Worm (Caenorhabditis elegans) whole organism, L3 larva: ENCODE measurements around the gene ZK1248.17.
A peak's percentile ranks its signal among the peaks of the same experiment; 100 is the strongest.

ENCODE experiments used
- R02D3.7 ChIP-seq: fragments of 150-350 bp; optimal IDR thresholded peaks from 2 replicates; lab custom pipeline; 2014; ENCODE audit warnings: missing biosample characterization, missing genetic modification characterization
- ZK546.5 ChIP-seq: sonication (generic microtip); optimal IDR thresholded peaks from 2 replicates; lab custom pipeline; 2017; ENCODE audit warnings: missing biosample characterization, missing genetic modification characterization
- ama-1 ChIP-seq: fragments of 150-350 bp; optimal IDR thresholded peaks from 2 replicates; lab custom pipeline; 2018
- ceh-16 ChIP-seq: sonication (generic microtip); optimal IDR thresholded peaks from 2 replicates; lab custom pipeline; 2017; ENCODE audit warnings: missing biosample characterization, missing genetic modification characterization
- ceh-82 ChIP-seq: fragments of 150-350 bp; optimal IDR thresholded peaks from 2 replicates; lab custom pipeline; 2014; ENCODE audit warnings: missing biosample characterization, missing genetic modification characterization
- ceh-9 ChIP-seq: sonication (generic microtip); optimal IDR thresholded peaks from 2 replicates; lab custom pipeline; 2018; ENCODE audit warnings: missing biosample characterization, missing genetic modification characterization
- daf-12 ChIP-seq: fragments of 150-350 bp; optimal IDR thresholded peaks from 2 replicates; lab custom pipeline; 2014; ENCODE audit warnings: missing biosample characterization, missing genetic modification reagents, missing genetic modification characterization
- egl-27 ChIP-seq: sonication (generic microtip); optimal IDR thresholded peaks from 4 replicates; lab custom pipeline; 2017; ENCODE audit warnings: missing biosample characterization, missing genetic modification reagents, missing genetic modification characterization
- egl-5 ChIP-seq: fragments of 150-350 bp; optimal IDR thresholded peaks from 2 replicates; lab custom pipeline; 2017; ENCODE audit warnings: missing biosample characterization, missing genetic modification reagents, missing genetic modification characterization, inconsistent platforms
- elt-1 ChIP-seq: fragments of 150-350 bp; optimal IDR thresholded peaks from 2 replicates; lab custom pipeline; 2014; ENCODE audit warnings: missing biosample characterization, missing genetic modification characterization
- elt-2 ChIP-seq: sonication (generic microtip); optimal IDR thresholded peaks from 2 replicates; lab custom pipeline; 2016; ENCODE audit warnings: missing genetic modification reagents, mild to moderate bottlenecking, missing genetic modification characterization, missing compliant biosample characterization
- elt-3 ChIP-seq, 3 experiments: fragments of 150-350 bp in 1 of 3; sonication (generic microtip) in 2 of 3; optimal IDR thresholded peaks; 2 replicates in 2 of 3; 4 replicates in 1 of 3; lab custom pipeline; 2014 to 2017; ENCODE audit warnings: missing biosample characterization in 3 of 3, missing genetic modification characterization in 3 of 3
- eor-1 ChIP-seq, 2 experiments: fragments of 150-350 bp; optimal IDR thresholded peaks; 2 replicates each; lab custom pipeline; 2014 to 2018; ENCODE audit warnings: missing biosample characterization in 2 of 2, missing genetic modification characterization in 2 of 2
- fkh-10 ChIP-seq: sonication (generic microtip); optimal IDR thresholded peaks from 2 replicates; lab custom pipeline; 2017; ENCODE audit warnings: missing biosample characterization, missing genetic modification reagents, missing genetic modification characterization
- fkh-2 ChIP-seq: fragments of 150-350 bp; optimal IDR thresholded peaks from 2 replicates; lab custom pipeline; 2014; ENCODE audit warnings: missing biosample characterization, missing genetic modification reagents, missing genetic modification characterization
- fos-1 ChIP-seq: fragments of 150-350 bp; optimal IDR thresholded peaks from 2 replicates; lab custom pipeline; 2014; ENCODE audit warnings: missing biosample characterization, missing genetic modification characterization
- hmg-11 ChIP-seq: sonication (generic microtip); optimal IDR thresholded peaks from 2 replicates; lab custom pipeline; 2016; ENCODE audit warnings: missing genetic modification characterization, missing compliant biosample characterization
- jun-1 ChIP-seq: fragments of 150-350 bp; optimal IDR thresholded peaks from 2 replicates; lab custom pipeline; 2014; ENCODE audit warnings: missing biosample characterization, missing genetic modification reagents, missing genetic modification characterization
- lin-15B ChIP-seq: fragments of 150-350 bp; optimal IDR thresholded peaks from 2 replicates; lab custom pipeline; 2014; ENCODE audit warnings: missing biosample characterization, missing genetic modification characterization
- lin-39 ChIP-seq: fragments of 150-350 bp; optimal IDR thresholded peaks from 2 replicates; lab custom pipeline; 2018; ENCODE audit warnings: missing biosample characterization, missing genetic modification reagents, missing genetic modification characterization
- lsy-12 ChIP-seq: sonication (generic microtip); optimal IDR thresholded peaks from 2 replicates; lab custom pipeline; 2016; ENCODE audit warnings: mild to moderate bottlenecking, missing genetic modification characterization, missing compliant biosample characterization
- mml-1 ChIP-seq: fragments of 150-350 bp; sonication (generic microtip); optimal IDR thresholded peaks from 3 replicates; lab custom pipeline; 2014; ENCODE audit warnings: missing biosample characterization, missing genetic modification characterization
- nfya-1 ChIP-seq: sonication (generic microtip); optimal IDR thresholded peaks from 2 replicates; lab custom pipeline; 2017; ENCODE audit warnings: missing genetic modification characterization, mild to moderate bottlenecking, missing compliant biosample characterization, antibody characterized with exemption, moderate library complexity; ENCODE audit not compliant: insufficient read depth
- nhr-11 ChIP-seq: fragments of 150-350 bp; optimal IDR thresholded peaks from 2 replicates; lab custom pipeline; 2014; ENCODE audit warnings: missing biosample characterization, missing genetic modification characterization
- nhr-23 ChIP-seq: fragments of 150-350 bp; optimal IDR thresholded peaks from 2 replicates; lab custom pipeline; 2014; ENCODE audit warnings: missing biosample characterization, missing genetic modification reagents, missing genetic modification characterization
- nhr-237 ChIP-seq: fragments of 150-350 bp; optimal IDR thresholded peaks from 2 replicates; lab custom pipeline; 2014; ENCODE audit warnings: missing biosample characterization, missing genetic modification characterization
- nhr-25 ChIP-seq: sonication (generic microtip); optimal IDR thresholded peaks from 2 replicates; lab custom pipeline; 2017; ENCODE audit warnings: missing biosample characterization, missing genetic modification characterization
- nhr-28 ChIP-seq: fragments of 150-350 bp; optimal IDR thresholded peaks from 2 replicates; lab custom pipeline; 2014; ENCODE audit warnings: missing biosample characterization, missing genetic modification characterization
- nhr-43 ChIP-seq: sonication (generic microtip); optimal IDR thresholded peaks from 2 replicates; lab custom pipeline; 2016; ENCODE audit warnings: mild to moderate bottlenecking, missing genetic modification characterization, missing compliant biosample characterization; ENCODE audit not compliant: poor library complexity, severe bottlenecking
- nhr-67 ChIP-seq: fragments of 150-350 bp; optimal IDR thresholded peaks from 2 replicates; lab custom pipeline; 2014; ENCODE audit warnings: missing biosample characterization, missing genetic modification characterization
- nhr-76 ChIP-seq: fragments of 150-350 bp; sonication (generic microtip); optimal IDR thresholded peaks from 5 replicates; lab custom pipeline; 2014; ENCODE audit warnings: missing biosample characterization, missing genetic modification characterization
- nhr-77 ChIP-seq: fragments of 150-350 bp; optimal IDR thresholded peaks from 2 replicates; lab custom pipeline; 2014; ENCODE audit warnings: missing biosample characterization, missing genetic modification characterization
- pha-4 ChIP-seq: fragments of 150-350 bp; optimal IDR thresholded peaks from 2 replicates; lab custom pipeline; 2014; ENCODE audit warnings: missing biosample characterization, missing genetic modification reagents, missing genetic modification characterization
- pqm-1 ChIP-seq: fragments of 150-350 bp; optimal IDR thresholded peaks from 2 replicates; lab custom pipeline; 2017; ENCODE audit warnings: missing biosample characterization, missing genetic modification characterization, inconsistent platforms
- sea-2 ChIP-seq: fragments of 150-350 bp; sonication (generic microtip); optimal IDR thresholded peaks from 4 replicates; lab custom pipeline; 2014; ENCODE audit warnings: missing biosample characterization, missing genetic modification reagents, missing genetic modification characterization
- skn-1 ChIP-seq: fragments of 150-350 bp; optimal IDR thresholded peaks from 2 replicates; lab custom pipeline; 2014; ENCODE audit warnings: missing biosample characterization, missing genetic modification characterization
- snpc-4 ChIP-seq: fragments of 150-350 bp; optimal IDR thresholded peaks from 2 replicates; lab custom pipeline; 2014; ENCODE audit warnings: missing biosample characterization, missing genetic modification characterization
- tbx-2 ChIP-seq: sonication (generic microtip); optimal IDR thresholded peaks from 2 replicates; lab custom pipeline; 2016; ENCODE audit warnings: mild to moderate bottlenecking, missing genetic modification characterization, missing compliant biosample characterization
- unc-39 ChIP-seq: sonication (generic microtip); optimal IDR thresholded peaks from 4 replicates; lab custom pipeline; 2017; ENCODE audit warnings: missing biosample characterization, missing genetic modification characterization
- unc-62 ChIP-seq: fragments of 150-350 bp; sonication (generic microtip); optimal IDR thresholded peaks from 4 replicates; lab custom pipeline; 2014; ENCODE audit warnings: missing biosample characterization, missing genetic modification reagents, missing genetic modification characterization
- zag-1 ChIP-seq: fragments of 150-350 bp; optimal IDR thresholded peaks from 2 replicates; lab custom pipeline; 2014; ENCODE audit warnings: missing biosample characterization, missing genetic modification characterization
- ztf-11 ChIP-seq: fragments of 150-350 bp; optimal IDR thresholded peaks from 2 replicates; lab custom pipeline; 2014; ENCODE audit warnings: missing biosample characterization, missing genetic modification characterization

Gene ZK1248.17

ce11 chrII:5841866-5842265 lies 3.5 kb downstream of the ZK1248.17 start, which contains the start of gene nep-25:
Gene nep-25, plus strand, starts transcription at chrII:5842240.
- TF ChIP-seq daf-12 (no peak), lin-15B (tag; lab: Kevin White, UChicago) (no peak), mml-1 (no peak), zag-1 (tag; lab: Kevin White, UChicago) (no peak), fkh-2 (tag; lab: Kevin White, UChicago) (no peak), elt-1 (no peak), elt-3 (tag; optimal IDR thresholded peaks at IDR 0.05; lab: Kevin White, UChicago) (no peak)

ce11 chrII:5841053-5841547 lies 4.2 kb downstream of the ZK1248.17 start, which contains the start of gene lec-5:
Gene lec-5, minus strand, starts transcription at chrII:5841103.
- TF ChIP-seq lin-39 (tag; lab: Kevin White, UChicago) = peak; percentile 9
- no peak for TF ChIP-seq elt-2 (tag; lab: Kevin White, UChicago)

ce11 chrII:5839227-5839626 lies 6.1 kb downstream of the ZK1248.17 start, which contains the start of gene ZK1248.19:
Gene ZK1248.19, minus strand, starts transcription at chrII:5839414.
- TF ChIP-seq ceh-9 (no peak), skn-1 (tag; lab: Kevin White, UChicago) (no peak), elt-2 (tag; lab: Kevin White, UChicago) (no peak), hmg-11 (tag; lab: Kevin White, UChicago) (peak; percentile 42), ama-1 (lab: Kevin White, UChicago) (peak; percentile 6), snpc-4 (tag; lab: Kevin White, UChicago) (peak; percentile 0), R02D3.7 (tag; lab: Kevin White, UChicago) (peak; percentile 88), pha-4 (tag; lab: Kevin White, UChicago) (peak; percentile 25), nfya-1 (tag; lab: Kevin White, UChicago) (peak; percentile 28), elt-1 (no peak), lin-15B (tag; lab: Kevin White, UChicago) (peak; percentile 4), lsy-12 (tag; lab: Kevin White, UChicago) (no peak)
- TF ChIP-seq, all 47 proteins: peak for 7

- TF ChIP-seq nhr-28 (tag; lab: Kevin White, UChicago) (no peak), nhr-23 (tag; lab: Kevin White, UChicago) (no peak)
- TF ChIP-seq, all 47 proteins: peak for 0
Observed at ce11 chrII:5838453-5838852, 6.9 kb downstream of the ZK1248.17 start, which contains the start of gene ZK1248.15. Gene ZK1248.15, minus strand, starts transcription at chrII:5838553.

- TF ChIP-seq ceh-82 (tag; lab: Kevin White, UChicago) (no peak), nhr-11 (tag; lab: Kevin White, UChicago) (no peak), elt-3 (tag; optimal IDR thresholded peaks at IDR 0.05; lab: Kevin White, UChicago) (no peak), ZK546.5 (no peak), ceh-16 (tag; lab: Kevin White, UChicago) (no peak), fos-1 (tag; lab: Kevin White, UChicago) (no peak), daf-12 (no peak), hmg-11 (tag; lab: Kevin White, UChicago) (no peak), elt-2 (tag; lab: Kevin White, UChicago) (peak; percentile 47), nhr-67 (no peak), eor-1 (tag; optimal IDR thresholded peaks at IDR 0.05; lab: Kevin White, UChicago) (no peak), lin-15B (tag; lab: Kevin White, UChicago) (peak; percentile 52), ama-1 (lab: Kevin White, UChicago) (no peak), fkh-10 (peak; percentile 22), nhr-77 (tag; lab: Kevin White, UChicago) (no peak), ztf-11 (tag; lab: Kevin White, UChicago) (no peak), ceh-9 (no peak), egl-27 (tag; lab: Kevin White, UChicago) (no peak), nhr-43 (tag; lab: Kevin White, UChicago) (no peak), skn-1 (tag; lab: Kevin White, UChicago) (no peak), sea-2 (GFP tag; lab: Kevin White, UChicago) (no peak), unc-62 (GFP tag; lab: Kevin White, UChicago) (no peak), tbx-2 (tag; lab: Kevin White, UChicago) (no peak), unc-39 (tag; lab: Kevin White, UChicago) (no peak), elt-1 (no peak), pha-4 (tag; lab: Kevin White, UChicago) (peak; percentile 72), snpc-4 (tag; lab: Kevin White, UChicago) (peak; percentile 29), nhr-237 (tag; lab: Kevin White, UChicago) (no peak), jun-1 (tag; lab: Kevin White, UChicago) (no peak), nhr-76 (tag; lab: Kevin White, UChicago) (no peak), lsy-12 (tag; lab: Kevin White, UChicago) (no peak), zag-1 (tag; lab: Kevin White, UChicago) (no peak), mml-1 (no peak), nhr-25 (tag; lab: Kevin White, UChicago) (no peak), egl-5 (tag; lab: Kevin White, UChicago) (no peak), pqm-1 (tag; lab: Kevin White, UChicago) (no peak), fkh-2 (tag; lab: Kevin White, UChicago) (no peak)
Observed at ce11 chrII:5836153-5836719, 9.1 kb downstream of the ZK1248.17 start, which contains the start of gene fzo-1. Gene fzo-1, minus strand, starts transcription at chrII:5836203.
